Worm (Caenorhabditis elegans) whole organism, L3 larva: Measurements from ENCODE around the gene ceh-81.

Experiments used
- R02D3.7 ChIP-seq: fragments of 150-350 bp; optimal IDR thresholded peaks from 2 replicates; lab custom pipeline; 2014; ENCODE audit warnings: missing biosample characterization, missing genetic modification characterization
- aly-2 ChIP-seq: fragments of 150-350 bp; optimal IDR thresholded peaks from 2 replicates; lab custom pipeline; 2014; ENCODE audit warnings: missing biosample characterization, missing genetic modification characterization
- ama-1 ChIP-seq: fragments of 150-350 bp; optimal IDR thresholded peaks from 2 replicates; lab custom pipeline; 2018
- egl-27 ChIP-seq: sonication (generic microtip); optimal IDR thresholded peaks from 4 replicates; lab custom pipeline; 2017; ENCODE audit warnings: missing biosample characterization, missing genetic modification reagents, missing genetic modification characterization
- elt-3 ChIP-seq, 3 experiments: fragments of 150-350 bp in 1 of 3; sonication (generic microtip) in 2 of 3; optimal IDR thresholded peaks; 2 replicates in 2 of 3; 4 replicates in 1 of 3; lab custom pipeline; 2014 to 2017; ENCODE audit warnings: missing biosample characterization in 3 of 3, missing genetic modification characterization in 3 of 3
- lin-39 ChIP-seq: fragments of 150-350 bp; optimal IDR thresholded peaks from 2 replicates; lab custom pipeline; 2018; ENCODE audit warnings: missing biosample characterization, missing genetic modification reagents, missing genetic modification characterization
- mdl-1 ChIP-seq: fragments of 150-350 bp; optimal IDR thresholded peaks from 2 replicates; lab custom pipeline; 2014; ENCODE audit warnings: missing biosample characterization, missing genetic modification characterization
- nhr-11 ChIP-seq: fragments of 150-350 bp; optimal IDR thresholded peaks from 2 replicates; lab custom pipeline; 2014; ENCODE audit warnings: missing biosample characterization, missing genetic modification characterization
- nhr-28 ChIP-seq: fragments of 150-350 bp; optimal IDR thresholded peaks from 2 replicates; lab custom pipeline; 2014; ENCODE audit warnings: missing biosample characterization, missing genetic modification characterization
- nhr-76 ChIP-seq: fragments of 150-350 bp; sonication (generic microtip); optimal IDR thresholded peaks from 5 replicates; lab custom pipeline; 2014; ENCODE audit warnings: missing biosample characterization, missing genetic modification characterization
- pha-4 ChIP-seq: fragments of 150-350 bp; optimal IDR thresholded peaks from 2 replicates; lab custom pipeline; 2014; ENCODE audit warnings: missing biosample characterization, missing genetic modification reagents, missing genetic modification characterization
- pqm-1 ChIP-seq: fragments of 150-350 bp; optimal IDR thresholded peaks from 2 replicates; lab custom pipeline; 2017; ENCODE audit warnings: missing biosample characterization, missing genetic modification characterization, inconsistent platforms
- skn-1 ChIP-seq: fragments of 150-350 bp; optimal IDR thresholded peaks from 2 replicates; lab custom pipeline; 2014; ENCODE audit warnings: missing biosample characterization, missing genetic modification characterization

DNA sequence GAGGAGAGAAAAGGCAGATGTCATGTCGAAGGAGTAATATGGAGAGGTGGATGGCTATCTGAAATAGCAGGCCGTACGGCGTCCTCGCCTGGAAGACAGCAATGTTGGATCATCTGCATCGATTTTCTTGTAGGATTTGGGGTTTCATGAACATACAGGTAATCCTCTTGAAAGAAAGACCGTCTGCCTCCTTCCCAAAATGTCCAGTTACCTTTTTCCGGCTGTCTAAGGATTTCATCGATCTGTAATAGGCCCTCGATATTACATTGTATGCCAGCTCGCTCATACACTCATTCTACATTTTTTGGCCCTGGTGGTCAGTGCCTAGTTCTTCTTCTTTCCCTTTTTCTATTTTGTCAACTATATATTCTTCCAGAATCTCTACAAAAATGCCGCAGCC is 7.8 kb upstream of the ceh-81 start, which contains the start of the genes fbxb-5 and btb-8:
- TF ChIP-seq nhr-11 (tag; lab: Kevin White, UChicago) (no peak), ama-1 (lab: Kevin White, UChicago) (no peak), pha-4 (tag; lab: Kevin White, UChicago) (no peak), mdl-1 (tag; lab: Kevin White, UChicago) (no peak), R02D3.7 (no peak), skn-1 (tag; lab: Kevin White, UChicago) (no peak), nhr-28 (no peak), elt-3 (tag; optimal IDR thresholded peaks at IDR 0.05; lab: Kevin White, UChicago) (no peak), pqm-1 (tag; lab: Kevin White, UChicago) (no peak), nhr-76 (tag; lab: Kevin White, UChicago) (no peak), egl-27 (no peak), lin-39 (no peak), aly-2 (tag; lab: Kevin White, UChicago) (no peak)
